Worm (Caenorhabditis elegans): ENCODE data around the gene C15C8.7.

The C15C8.7 gene

ce11 chrV:12754839-12755238 is 10.0 kb upstream of the C15C8.7 start, which contains the start of gene gpa-13:
gpa-13 (minus strand) TSS chrV:12754939.
- TF ChIP-seq W03F9.2 (tag; optimal IDR thresholded peaks at IDR 0.05) (no peak), him-1 (tag; optimal IDR thresholded peaks at IDR 0.05) (no peak), dao-5 (tag; optimal IDR thresholded peaks at IDR 0.05) (no peak)

- TF ChIP-seq W03F9.2 (tag; optimal IDR thresholded peaks at IDR 0.05) (no peak), dao-5 (tag; optimal IDR thresholded peaks at IDR 0.05) (no peak), him-1 (tag; optimal IDR thresholded peaks at IDR 0.05) (no peak)
These were observed 7.6 kb upstream of the C15C8.7 start, which contains the start of gene C15C8.8 for ce11 chrV:12752407-12752806. C15C8.8 (minus strand) TSS chrV:12752507.

- TF ChIP-seq W03F9.2 (tag; optimal IDR thresholded peaks at IDR 0.05) (no peak), him-1 (tag; optimal IDR thresholded peaks at IDR 0.05) (no peak), dao-5 (tag; optimal IDR thresholded peaks at IDR 0.05) (no peak)
These were observed 6.7 kb upstream of the C15C8.7 start, which contains the start of gene C15C8.6 for ce11 chrV:12751495-12752050. C15C8.6 (minus strand) TSS chrV:12751545.

ce11 chrV:12749558-12749957 is 4.7 kb upstream of the C15C8.7 start:
- TF ChIP-seq dao-5 (tag; optimal IDR thresholded peaks at IDR 0.05) (no peak), him-1 (tag; optimal IDR thresholded peaks at IDR 0.05) (no peak), W03F9.2 (tag; optimal IDR thresholded peaks at IDR 0.05) (no peak)

ce11 chrV:12747856-12748255 is 3.0 kb upstream of the C15C8.7 start, which contains the start of gene C15C8.5:
C15C8.5 (plus strand) TSS chrV:12748007.
- TF ChIP-seq W03F9.2 (tag; optimal IDR thresholded peaks at IDR 0.05) (no peak), him-1 (tag; optimal IDR thresholded peaks at IDR 0.05) (no peak), dao-5 (tag; optimal IDR thresholded peaks at IDR 0.05) (no peak)

- no peak for TF ChIP-seq dao-5 (tag; optimal IDR thresholded peaks at IDR 0.05)
- no peak for TF ChIP-seq W03F9.2 (tag; optimal IDR thresholded peaks at IDR 0.05)
These were observed 2.6 kb upstream of the C15C8.7 start, which contains the start of gene C15C8.4 for ce11 chrV:12747431-12747830. C15C8.4 (minus strand) TSS chrV:12747463.

DNA sequence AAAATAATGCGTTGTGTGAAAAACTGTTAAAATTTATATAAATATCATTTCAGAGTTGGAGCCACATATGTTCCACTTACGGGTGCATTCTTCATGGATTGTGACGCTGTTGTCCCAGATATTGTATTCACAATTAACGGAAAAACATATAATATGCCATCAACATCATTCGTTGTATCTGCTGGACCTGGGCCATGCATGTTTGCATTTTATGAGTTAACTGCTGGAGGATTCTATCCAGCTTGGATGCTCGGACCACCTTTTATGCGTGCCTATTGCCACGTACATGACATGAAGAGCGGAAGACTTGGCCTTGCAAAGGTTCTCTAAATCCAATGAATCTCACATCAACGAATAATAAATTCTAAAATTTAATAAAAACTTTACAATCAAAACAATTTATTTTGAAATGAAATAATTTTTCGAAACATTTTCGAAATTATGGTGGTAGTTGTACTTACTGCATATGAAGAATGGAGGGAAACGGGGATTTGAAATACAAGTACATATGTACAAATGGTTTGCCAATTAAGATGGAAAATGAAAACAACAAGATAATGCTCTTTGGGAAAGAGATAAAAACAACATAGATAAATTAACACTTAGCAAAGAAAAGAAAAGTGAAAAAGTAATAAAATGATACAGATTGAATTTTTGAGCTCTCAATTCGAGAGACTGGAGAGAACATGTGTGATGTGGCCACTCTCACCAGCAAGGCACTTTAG is 910 bp downstream of the C15C8.7 start:
- no peak for TF ChIP-seq dao-5 (tag; optimal IDR thresholded peaks at IDR 0.05)
- TF ChIP-seq W03F9.2 (tag; optimal IDR thresholded peaks at IDR 0.05), result no peak
- no peak for TF ChIP-seq him-1 (tag; optimal IDR thresholded peaks at IDR 0.05)

- TF ChIP-seq him-1 (tag; optimal IDR thresholded peaks at IDR 0.05), result no peak
- TF ChIP-seq dao-5 (tag; optimal IDR thresholded peaks at IDR 0.05), result no peak
- no peak for TF ChIP-seq W03F9.2 (tag; optimal IDR thresholded peaks at IDR 0.05)
These were observed 3.2 kb downstream of the C15C8.7 start, which contains the start of gene hrg-7 for ce11 chrV:12741684-12742083. hrg-7 (plus strand) TSS chrV:12742041.

ce11 chrV:12736166-12736753 is 8.6 kb downstream of the C15C8.7 start, which contains the start of gene cky-1:
cky-1 (plus strand) TSS chrV:12736703.
- TF ChIP-seq him-1 (tag; optimal IDR thresholded peaks at IDR 0.05) (no peak), W03F9.2 (tag; optimal IDR thresholded peaks at IDR 0.05) (no peak), dao-5 (tag; optimal IDR thresholded peaks at IDR 0.05) (no peak)

ce11 chrV:12733465-12734248 is 11.2 kb downstream of the C15C8.7 start, which contains the start of the genes dhs-21 and xbx-9:
dhs-21 (minus strand) TSS chrV:12733645.
xbx-9 (plus strand) TSS chrV:12734198.
- TF ChIP-seq W03F9.2 (tag; optimal IDR thresholded peaks at IDR 0.05), result no peak
- TF ChIP-seq dao-5 (tag; optimal IDR thresholded peaks at IDR 0.05), result no peak
- no peak for TF ChIP-seq him-1 (tag; optimal IDR thresholded peaks at IDR 0.05)

DNA sequence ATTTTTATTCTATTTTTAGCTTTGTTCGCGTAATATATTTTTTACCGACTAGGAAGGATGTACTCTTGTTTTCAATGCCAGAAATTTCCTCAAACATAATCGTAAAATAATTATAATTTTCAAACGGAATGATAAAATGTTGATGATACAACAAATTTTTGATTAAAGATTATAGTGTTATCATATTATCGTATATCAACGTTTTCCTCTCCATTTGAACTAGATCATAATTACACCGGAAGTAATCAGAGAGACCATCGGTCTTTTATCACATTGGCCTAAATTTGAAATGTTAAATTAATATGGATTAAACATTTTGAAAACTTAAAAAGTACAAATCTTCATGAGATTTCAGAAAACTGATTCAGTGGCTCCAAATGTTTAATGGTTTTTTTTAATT is 12.1 kb downstream of the C15C8.7 start:
- TF ChIP-seq dao-5 (tag; optimal IDR thresholded peaks at IDR 0.05), result no peak
- no peak for TF ChIP-seq him-1 (tag; optimal IDR thresholded peaks at IDR 0.05)
- no peak for TF ChIP-seq W03F9.2 (tag; optimal IDR thresholded peaks at IDR 0.05)

DNA sequence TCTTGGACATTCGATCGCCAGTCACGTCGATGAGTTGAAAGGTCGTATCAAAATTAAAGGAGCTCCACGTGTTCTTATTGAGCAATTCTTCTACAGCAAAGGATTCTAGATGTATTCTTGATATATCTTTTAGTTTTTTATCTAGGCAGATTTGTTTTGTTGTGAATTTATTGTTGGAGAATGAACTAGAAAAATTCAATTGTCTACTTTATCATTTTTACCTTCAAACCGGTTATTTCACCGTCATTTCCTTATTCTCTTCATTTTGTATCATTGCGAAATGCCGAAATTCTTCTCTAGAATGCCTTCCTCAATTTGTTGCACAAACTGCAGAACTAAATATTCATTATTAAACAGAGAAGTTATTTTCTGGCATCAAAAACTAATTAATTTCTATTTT is 15.6 kb downstream of the C15C8.7 start, which contains the start of gene R11D1.10:
TSS of gene R11D1.10 (plus strand) at position 301 of the 400 bp plus-strand sequence.
- TF ChIP-seq W03F9.2 (tag; optimal IDR thresholded peaks at IDR 0.05) (no peak), dao-5 (tag; optimal IDR thresholded peaks at IDR 0.05) (no peak), him-1 (tag; optimal IDR thresholded peaks at IDR 0.05) (no peak)

ce11 chrV:12728062-12728665 is 16.7 kb downstream of the C15C8.7 start, which contains the start of the genes rpl-28 and mrpl-49:
rpl-28 (minus strand) TSS chrV:12728112.
mrpl-49 (plus strand) TSS chrV:12728631.
- TF ChIP-seq him-1 (tag; optimal IDR thresholded peaks at IDR 0.05), result peak; percentile 15
- TF ChIP-seq dao-5 (tag; optimal IDR thresholded peaks at IDR 0.05), result no peak
- peak; percentile 93 for TF ChIP-seq W03F9.2 (tag; optimal IDR thresholded peaks at IDR 0.05)

All from whole organism, L4/young adult.